Fruit fly (Drosophila melanogaster) whole organism, embryonic: ENCODE results near the gene CG17010.

Experiments used
- ATbp ChIP-seq: fragments of 200-800 bp; sonication (Bioruptor generic); optimal IDR thresholded peaks from 2 replicates; lab custom pipeline; 2017; ENCODE audit warnings: missing biosample characterization, mild to moderate bottlenecking, missing genetic modification characterization, missing genetic modification reagents
- Ada2b ChIP-seq: fragments of 200-800 bp; sonication (Bioruptor generic); IDR thresholded peaks from 2 replicates; pipeline ENCODE4 v1.3.6; 2022; ENCODE audit warnings: missing biosample characterization, missing genetic modification characterization
- Atf6 ChIP-seq: fragments of 200-800 bp; sonication (Bioruptor generic); IDR thresholded peaks from 2 replicates; pipeline ENCODE4 v1.3.6; 2022; ENCODE audit warnings: missing biosample characterization, missing genetic modification characterization
- BEAF-32 ChIP-seq: fragments of 200-800 bp; sonication (Bioruptor generic); optimal IDR thresholded peaks from 3 replicates; lab custom pipeline; 2017; ENCODE audit warnings: missing biosample characterization, missing genetic modification characterization, mild to moderate bottlenecking, moderate library complexity, missing genetic modification reagents
- CG10565 ChIP-seq: fragments of 200-800 bp; sonication (Bioruptor generic); optimal IDR thresholded peaks from 3 replicates; lab custom pipeline; 2016; ENCODE audit warnings: missing biosample characterization, mild to moderate bottlenecking, missing genetic modification characterization
- CG11085 ChIP-seq: fragments of 200-800 bp; sonication (Bioruptor generic); IDR thresholded peaks from 2 replicates; pipeline ENCODE4 v1.3.6; 2022; ENCODE audit warnings: missing biosample characterization, missing genetic modification characterization
- CG12219 ChIP-seq: fragments of 200-800 bp; sonication (Bioruptor generic); optimal IDR thresholded peaks from 3 replicates; lab custom pipeline; 2018; ENCODE audit warnings: missing biosample characterization, mild to moderate bottlenecking, missing genetic modification characterization
- CG1233 ChIP-seq: fragments of 200-800 bp; sonication (Bioruptor generic); optimal IDR thresholded peaks from 4 replicates; lab custom pipeline; 2018; ENCODE audit warnings: missing biosample characterization, mild to moderate bottlenecking, missing genetic modification characterization
- CG12391 ChIP-seq: fragments of 200-800 bp; sonication (Bioruptor generic); optimal IDR thresholded peaks from 3 replicates; lab custom pipeline; 2018; ENCODE audit warnings: missing biosample characterization, mild to moderate bottlenecking, missing genetic modification characterization, moderate library complexity
- CG13424 ChIP-seq: fragments of 200-800 bp; sonication (Bioruptor generic); optimal IDR thresholded peaks from 2 replicates; lab custom pipeline; 2019; ENCODE audit warnings: missing biosample characterization, mild to moderate bottlenecking, missing genetic modification characterization, moderate library complexity
- CG15011 ChIP-seq: fragments of 200-800 bp; sonication (Bioruptor generic); optimal IDR thresholded peaks from 3 replicates; lab custom pipeline; 2018; ENCODE audit warnings: missing biosample characterization, mild to moderate bottlenecking, missing genetic modification characterization
- CG15696 ChIP-seq: fragments of 200-800 bp; sonication (Bioruptor generic); optimal IDR thresholded peaks from 2 replicates; lab custom pipeline; 2019; ENCODE audit warnings: missing biosample characterization, mild to moderate bottlenecking, missing genetic modification characterization, moderate library complexity
- CG1602 ChIP-seq: fragments of 200-800 bp; sonication (Bioruptor generic); optimal IDR thresholded peaks from 3 replicates; lab custom pipeline; 2016; ENCODE audit warnings: missing biosample characterization, missing genetic modification characterization
- CG18764 ChIP-seq: fragments of 200-800 bp; sonication (Bioruptor generic); optimal IDR thresholded peaks from 3 replicates; lab custom pipeline; 2016; ENCODE audit warnings: missing biosample characterization, missing genetic modification characterization
- CG30403 ChIP-seq: fragments of 200-800 bp; sonication (Bioruptor generic); optimal IDR thresholded peaks from 3 replicates; lab custom pipeline; 2016; ENCODE audit warnings: missing biosample characterization, missing genetic modification characterization
- CG4360 ChIP-seq: fragments of 200-800 bp; sonication (Bioruptor generic); IDR thresholded peaks from 2 replicates; pipeline ENCODE4 v1.3.6; 2022; ENCODE audit warnings: missing biosample characterization, missing genetic modification characterization
- CG4820 ChIP-seq: fragments of 200-800 bp; sonication (Bioruptor generic); optimal IDR thresholded peaks from 3 replicates; lab custom pipeline; 2016; ENCODE audit warnings: missing biosample characterization, missing genetic modification characterization
- CG6813 ChIP-seq: fragments of 200-800 bp; sonication (Bioruptor generic); optimal IDR thresholded peaks from 2 replicates; lab custom pipeline; 2017; ENCODE audit warnings: missing biosample characterization, missing genetic modification characterization, mild to moderate bottlenecking, moderate library complexity, missing genetic modification reagents
- CG9215 ChIP-seq: fragments of 200-800 bp; sonication (Bioruptor generic); IDR thresholded peaks from 2 replicates; pipeline ENCODE4 v1.3.6; 2022; ENCODE audit warnings: missing biosample characterization, missing genetic modification characterization
- CG9932 ChIP-seq: fragments of 200-800 bp; sonication (Bioruptor generic); IDR thresholded peaks from 2 replicates; pipeline ENCODE4 v1.3.6; 2022; ENCODE audit warnings: missing biosample characterization, missing genetic modification characterization
- CTCF ChIP-seq: fragments of 200-800 bp; sonication (Bioruptor generic); optimal IDR thresholded peaks from 2 replicates; lab custom pipeline; 2017; ENCODE audit warnings: missing biosample characterization, mild to moderate bottlenecking, missing genetic modification characterization, moderate library complexity
- Camta ChIP-seq: fragments of 200-800 bp; sonication (Bioruptor generic); optimal IDR thresholded peaks from 2 replicates; lab custom pipeline; 2016; ENCODE audit warnings: missing biosample characterization, missing genetic modification characterization
- Dbx ChIP-seq: fragments of 200-800 bp; sonication (Bioruptor generic); IDR thresholded peaks from 3 replicates; pipeline ENCODE4 v1.3.6; 2022; ENCODE audit warnings: missing biosample characterization, missing genetic modification characterization
- E2f1 ChIP-seq: fragments of 200-800 bp; sonication (Bioruptor generic); IDR thresholded peaks from 2 replicates; pipeline ENCODE4 v1.3.6; 2022; ENCODE audit warnings: missing biosample characterization, missing genetic modification characterization
- HLH3B ChIP-seq: fragments of 200-800 bp; sonication (Bioruptor generic); IDR thresholded peaks from 2 replicates; pipeline ENCODE4 v1.3.6; 2022; ENCODE audit warnings: missing biosample characterization, missing genetic modification characterization
- HLH4C ChIP-seq: fragments of 200-800 bp; sonication (Bioruptor generic); IDR thresholded peaks from 3 replicates; pipeline ENCODE4 v1.3.6; 2022; ENCODE audit warnings: missing biosample characterization, missing genetic modification characterization; ENCODE audit not compliant: partially characterized antibody
- Hr51 ChIP-seq, 2 experiments: fragments of 200-800 bp; sonication (Bioruptor generic); optimal IDR thresholded peaks; 2 replicates in 1 of 2; 3 replicates in 1 of 2; lab custom pipeline; 2016 to 2018; ENCODE audit warnings: missing biosample characterization in 2 of 2, missing genetic modification characterization in 2 of 2, mild to moderate bottlenecking in 1 of 2, moderate library complexity in 1 of 2
- Hsf ChIP-seq: fragments of 200-800 bp; sonication (Bioruptor generic); optimal IDR thresholded peaks from 3 replicates; lab custom pipeline; 2016; ENCODE audit warnings: missing biosample characterization, missing genetic modification characterization
- Meics ChIP-seq: fragments of 200-800 bp; sonication (Bioruptor generic); optimal IDR thresholded peaks from 2 replicates; lab custom pipeline; 2017; ENCODE audit warnings: missing biosample characterization, mild to moderate bottlenecking, missing genetic modification characterization
- Pdp1 ChIP-seq, 2 experiments: fragments of 200-800 bp; sonication (Bioruptor generic); optimal IDR thresholded peaks; 3 replicates each; lab custom pipeline; 2016; ENCODE audit warnings: missing biosample characterization in 2 of 2, missing genetic modification characterization in 2 of 2, mild to moderate bottlenecking in 1 of 2, moderate library complexity in 1 of 2
- Six4 ChIP-seq: fragments of 200-800 bp; sonication (Bioruptor generic); optimal IDR thresholded peaks from 2 replicates; lab custom pipeline; 2016; ENCODE audit warnings: missing biosample characterization, missing genetic modification characterization
- ab ChIP-seq: fragments of 200-800 bp; sonication (Bioruptor generic); optimal IDR thresholded peaks from 2 replicates; lab custom pipeline; 2016; ENCODE audit warnings: missing biosample characterization, missing genetic modification characterization
- ato ChIP-seq: fragments of 200-800 bp; sonication (Bioruptor generic); IDR thresholded peaks from 2 replicates; pipeline ENCODE4 v1.3.6; 2022; ENCODE audit warnings: missing biosample characterization, missing genetic modification characterization; ENCODE audit not compliant: partially characterized antibody
- az2 ChIP-seq: fragments of 200-800 bp; sonication (Bioruptor generic); optimal IDR thresholded peaks from 3 replicates; lab custom pipeline; 2016; ENCODE audit warnings: missing biosample characterization, missing genetic modification characterization
- bbx ChIP-seq: fragments of 200-800 bp; sonication (Bioruptor generic); IDR thresholded peaks from 2 replicates; pipeline ENCODE4 v1.3.6; 2022; ENCODE audit warnings: missing biosample characterization, missing genetic modification characterization; ENCODE audit not compliant: partially characterized antibody
- dimm ChIP-seq: fragments of 200-800 bp; sonication (Bioruptor generic); IDR thresholded peaks from 2 replicates; pipeline ENCODE4 v1.3.6; 2022; ENCODE audit warnings: missing biosample characterization, missing genetic modification characterization
- fu2 ChIP-seq: fragments of 200-800 bp; sonication (Bioruptor generic); optimal IDR thresholded peaks from 2 replicates; lab custom pipeline; 2016; ENCODE audit warnings: missing biosample characterization, missing genetic modification characterization
- grau ChIP-seq: fragments of 200-800 bp; optimal IDR thresholded peaks from 3 replicates; lab custom pipeline; 2019; ENCODE audit warnings: missing biosample characterization, mild to moderate bottlenecking, missing genetic modification characterization, moderate library complexity
- gro ChIP-seq: fragments of 200-800 bp; sonication (Bioruptor generic); optimal IDR thresholded peaks from 2 replicates; lab custom pipeline; 2016; ENCODE audit warnings: missing biosample characterization, missing genetic modification characterization
- gsb ChIP-seq: fragments of 200-800 bp; sonication (Bioruptor generic); IDR thresholded peaks from 2 replicates; pipeline ENCODE4 v1.3.6; 2022; ENCODE audit warnings: missing biosample characterization, missing genetic modification characterization
- her ChIP-seq: fragments of 200-800 bp; sonication (Bioruptor generic); optimal IDR thresholded peaks from 2 replicates; lab custom pipeline; 2016; ENCODE audit warnings: missing biosample characterization, missing genetic modification characterization
- mirr ChIP-seq: fragments of 200-800 bp; sonication (Bioruptor generic); optimal IDR thresholded peaks from 3 replicates; lab custom pipeline; 2018; ENCODE audit warnings: missing biosample characterization, mild to moderate bottlenecking, missing genetic modification characterization
- pb ChIP-seq: fragments of 200-800 bp; sonication (Bioruptor generic); optimal IDR thresholded peaks from 3 replicates; lab custom pipeline; 2016; ENCODE audit warnings: missing biosample characterization, missing genetic modification characterization
- pfk ChIP-seq: fragments of 200-800 bp; sonication (Bioruptor generic); optimal IDR thresholded peaks from 2 replicates; lab custom pipeline; 2018; ENCODE audit warnings: missing biosample characterization, mild to moderate bottlenecking, missing genetic modification characterization, moderate library complexity
- phol ChIP-seq: fragments of 200-800 bp; sonication (Bioruptor generic); optimal IDR thresholded peaks from 3 replicates; lab custom pipeline; 2018; ENCODE audit warnings: missing biosample characterization, mild to moderate bottlenecking, missing genetic modification characterization, moderate library complexity
- repo ChIP-seq: fragments of 200-800 bp; sonication (Bioruptor generic); optimal IDR thresholded peaks from 2 replicates; lab custom pipeline; 2016; ENCODE audit warnings: missing biosample characterization, missing genetic modification characterization
- sqz ChIP-seq: fragments of 200-800 bp; sonication (Bioruptor generic); optimal IDR thresholded peaks from 3 replicates; lab custom pipeline; 2018; ENCODE audit warnings: missing biosample characterization, mild to moderate bottlenecking, missing genetic modification characterization
- tll ChIP-seq, 2 experiments: fragments of 200-800 bp in 1 of 2; fragments of >200 bp in 1 of 2; sonication (Bioruptor generic) in 1 of 2; optimal IDR thresholded peaks; 2 replicates each; lab custom pipeline; 2017 to 2019; ENCODE audit warnings: missing biosample characterization in 2 of 2, missing genetic modification characterization in 2 of 2, mild to moderate bottlenecking in 1 of 2, moderate library complexity in 1 of 2
- trem ChIP-seq: fragments of 200-800 bp; optimal IDR thresholded peaks from 3 replicates; lab custom pipeline; 2019; ENCODE audit warnings: missing biosample characterization, mild to moderate bottlenecking, missing genetic modification characterization, moderate library complexity
- unpg ChIP-seq: fragments of 200-800 bp; sonication (Bioruptor generic); optimal IDR thresholded peaks from 3 replicates; lab custom pipeline; 2018; ENCODE audit warnings: missing biosample characterization, mild to moderate bottlenecking, missing genetic modification characterization, moderate library complexity

The CG17010 gene

dm6 chr2L:12369612-12370011 lies 13.4 kb downstream of the CG17010 start (continued):
- TF ChIP-seq CG13424 (tag; lab: Kevin White, UChicago) (peak; percentile 15), Dbx (GFP tag; lab: Robert Waterston, UW) (0 out of 3 replicates have a peak, but pooled peaks have one; percentile 55), mirr (peak; percentile 74), CG6813 (GFP tag; lab: Kevin White, UChicago) (peak; percentile 49), Meics (GFP tag; lab: Kevin White, UChicago) (peak; percentile 49), bbx (no peak), CG18764 (GFP tag; lab: Kevin White, UChicago) (no peak), Six4 (no peak), gsb (GFP tag; lab: Robert Waterston, UW) (0 out of 2 replicates have a peak, but pooled peaks have one; percentile 33), CG1233 (GFP tag; lab: Kevin White, UChicago) (peak; percentile 16)
- TF ChIP-seq, all 482 proteins: peak for 105

dm6 chr2L:12371740-12372139 lies 15.5 kb downstream of the CG17010 start:
- TF ChIP-seq BEAF-32 = no peak
- peak; percentile 36 for TF ChIP-seq repo (GFP tag; lab: Kevin White, UChicago)
- TF ChIP-seq Atf6 = peak; percentile 51; the same call in 1 of the 2 replicates
- TF ChIP-seq trem (tag; lab: Kevin White, UChicago) = peak; percentile 29
- TF ChIP-seq Hr51 (GFP tag; optimal IDR thresholded peaks at IDR 0.05; lab: Kevin White, UChicago) = no peak
- TF ChIP-seq ab = no peak
- no peak for TF ChIP-seq phol (tag; lab: Kevin White, UChicago)
- peak; percentile 12 for TF ChIP-seq grau (tag; lab: Kevin White, UChicago)
- TF ChIP-seq her (GFP tag; lab: Kevin White, UChicago) = peak; percentile 20
- no peak for TF ChIP-seq az2 (GFP tag; lab: Kevin White, UChicago)
- no peak for TF ChIP-seq ato (GFP tag; lab: Robert Waterston, UW)
- TF ChIP-seq CG9215 = no peak
- no peak for TF ChIP-seq dimm (GFP tag; lab: Robert Waterston, UW)
- peak; percentile 68 for TF ChIP-seq unpg (GFP tag; lab: Kevin White, UChicago)
- TF ChIP-seq CG9932 (GFP tag; lab: Robert Waterston, UW) = no peak
- TF ChIP-seq E2f1 (GFP tag; lab: Robert Waterston, UW) = peak; percentile 47; the same call in 1 of the 2 replicates
- peak; percentile 67; the same call in 1 of the 2 replicates for TF ChIP-seq HLH3B
- TF ChIP-seq CG4820 = no peak
- TF ChIP-seq CG10565 = no peak
- peak; percentile 95 for TF ChIP-seq ATbp (GFP tag; lab: Kevin White, UChicago)
- TF ChIP-seq Ada2b (GFP tag; lab: Robert Waterston, UW) = no peak
- TF ChIP-seq sqz (GFP tag; lab: Kevin White, UChicago) = peak; percentile 47
- TF ChIP-seq Camta (GFP tag; lab: Kevin White, UChicago) = peak; percentile 63
- no peak for TF ChIP-seq gro (GFP tag; lab: Kevin White, UChicago)
- peak; percentile 8 for TF ChIP-seq CTCF (GFP tag; lab: Kevin White, UChicago)
- TF ChIP-seq Pdp1 (GFP tag; optimal IDR thresholded peaks at IDR 0.05; lab: Kevin White, UChicago) = peak; percentile 23 to 36
- peak; percentile 61; the same call in 1 of the 2 replicates for TF ChIP-seq CG4360 (GFP tag; lab: Robert Waterston, UW)
- TF ChIP-seq CG15696 (tag; lab: Kevin White, UChicago) = peak; percentile 33
- no peak for TF ChIP-seq CG11085 (GFP tag; lab: Robert Waterston, UW)
- TF ChIP-seq CG12219 = peak; percentile 42
- peak; percentile 36 for TF ChIP-seq CG12391
- TF ChIP-seq pb = no peak
- TF ChIP-seq CG30403 (GFP tag; lab: Kevin White, UChicago) = no peak
- TF ChIP-seq Hsf (GFP tag; lab: Kevin White, UChicago) = peak; percentile 10
- TF ChIP-seq HLH4C (GFP tag; lab: Robert Waterston, UW) = no peak
- no peak for TF ChIP-seq tll (GFP tag; optimal IDR thresholded peaks at IDR 0.05; lab: Kevin White, UChicago)
- peak; percentile 60 for TF ChIP-seq pfk
- peak; percentile 35 for TF ChIP-seq CG1602
- TF ChIP-seq fu2 (GFP tag; lab: Kevin White, UChicago) = no peak
- TF ChIP-seq CG15011 (GFP tag; lab: Kevin White, UChicago) = peak; percentile 4
